Worm (Caenorhabditis elegans) whole organism, L4 larva: ENCODE results near the gene cyp-32A1.
A peak's percentile ranks its signal among the peaks of the same experiment; 100 is the strongest.

ENCODE experiments used
- F10B5.3 ChIP-seq: sonication (generic microtip); optimal IDR thresholded peaks from 2 replicates; lab custom pipeline; 2016; ENCODE audit warnings: mild to moderate bottlenecking, missing genetic modification characterization, missing compliant biosample characterization
- F49E8.2 ChIP-seq: sonication (generic microtip); optimal IDR thresholded peaks from 2 replicates; lab custom pipeline; 2016; ENCODE audit warnings: missing compliant biosample characterization, mild to moderate bottlenecking, missing genetic modification characterization, borderline replicate concordance
- T26A8.4 ChIP-seq: fragments of 200-800 bp; sonication (Bioruptor generic); IDR thresholded peaks from 2 replicates; pipeline ENCODE4 v1.3.6; 2022; ENCODE audit warnings: missing genetic modification characterization, missing compliant biosample characterization
- aha-1 ChIP-seq: fragments of 150-350 bp; peaks from one replicate; lab custom pipeline; 2014; ENCODE audit warnings: missing biosample characterization, missing genetic modification characterization
- arid-1 ChIP-seq: fragments of 200-800 bp; sonication (Bioruptor generic); conservative IDR thresholded peaks from 2 replicates; pipeline ENCODE4 v1.3.6; 2022; ENCODE audit warnings: missing genetic modification reagents, missing genetic modification characterization, missing compliant biosample characterization
- attf-4 ChIP-seq: sonication (generic microtip); optimal IDR thresholded peaks from 3 replicates; lab custom pipeline; 2017; ENCODE audit warnings: missing biosample characterization, missing genetic modification characterization
- ceh-20 ChIP-seq: fragments of 200-800 bp; sonication (Bioruptor generic); IDR thresholded peaks from 2 replicates; pipeline ENCODE4 v1.3.6; 2022; ENCODE audit warnings: missing genetic modification reagents, missing genetic modification characterization, missing compliant biosample characterization
- ceh-32 ChIP-seq: sonication (generic microtip); optimal IDR thresholded peaks from 2 replicates; lab custom pipeline; 2016; ENCODE audit warnings: mild to moderate bottlenecking, missing genetic modification characterization, missing compliant biosample characterization; ENCODE audit not compliant: poor library complexity
- ces-1 ChIP-seq: fragments of 150-350 bp; sonication (generic microtip); optimal IDR thresholded peaks from 4 replicates; lab custom pipeline; 2014; ENCODE audit warnings: missing biosample characterization, missing genetic modification reagents, missing genetic modification characterization
- daf-12 ChIP-seq: fragments of 150-350 bp; optimal IDR thresholded peaks from 2 replicates; lab custom pipeline; 2014; ENCODE audit warnings: missing biosample characterization, missing genetic modification reagents, missing genetic modification characterization
- daf-16 ChIP-seq, 3 experiments: sonication (generic microtip); optimal IDR thresholded peaks; 2 replicates each; lab custom pipeline; 2016 to 2017; ENCODE audit warnings: missing genetic modification characterization in 3 of 3, missing genetic modification reagents in 3 of 3, mild to moderate bottlenecking in 2 of 3, missing compliant biosample characterization in 2 of 3, missing biosample characterization in 1 of 3, moderate library complexity in 1 of 3
- dmd-6 ChIP-seq: fragments of 200-800 bp; sonication (Bioruptor generic); IDR thresholded peaks from 2 replicates; pipeline ENCODE4 v1.3.6; 2022; ENCODE audit warnings: missing genetic modification reagents, missing genetic modification characterization, missing compliant biosample characterization
- dpl-1 ChIP-seq: fragments of 150-350 bp; optimal IDR thresholded peaks from 2 replicates; lab custom pipeline; 2014; ENCODE audit warnings: missing biosample characterization, missing genetic modification reagents, missing genetic modification characterization
- dve-1 ChIP-seq: sonication (generic microtip); optimal IDR thresholded peaks from 2 replicates; lab custom pipeline; 2017; ENCODE audit warnings: antibody characterized with exemption, mild to moderate bottlenecking, missing genetic modification characterization, missing compliant biosample characterization; ENCODE audit not compliant: insufficient read depth
- hlh-11 ChIP-seq: fragments of 200-800 bp; sonication (Bioruptor generic); optimal IDR thresholded peaks from 2 replicates; lab custom pipeline; 2018; ENCODE audit warnings: mild to moderate bottlenecking, missing genetic modification characterization, missing compliant biosample characterization
- hlh-30 ChIP-seq: sonication (generic microtip); optimal IDR thresholded peaks from 2 replicates; lab custom pipeline; 2017; ENCODE audit warnings: antibody characterized with exemption, mild to moderate bottlenecking, missing genetic modification characterization, missing compliant biosample characterization; ENCODE audit not compliant: insufficient read depth
- hmg-1.1 ChIP-seq: fragments of 200-800 bp; sonication (Bioruptor generic); IDR thresholded peaks from 2 replicates; pipeline ENCODE4 v1.3.6; 2022; ENCODE audit warnings: missing genetic modification reagents, missing genetic modification characterization, missing compliant biosample characterization
- lin-1 ChIP-seq: fragments of 200-800 bp; sonication (Bioruptor generic); IDR thresholded peaks from 2 replicates; pipeline ENCODE4 v1.3.6; 2022; ENCODE audit warnings: missing genetic modification reagents, missing genetic modification characterization, missing compliant biosample characterization
- lin-38 ChIP-seq: fragments of 200-800 bp; sonication (Bioruptor generic); IDR thresholded peaks from 2 replicates; pipeline ENCODE4 v1.3.6; 2022; ENCODE audit warnings: missing genetic modification reagents, missing genetic modification characterization, missing compliant biosample characterization
- mdl-1 ChIP-seq, 2 experiments: fragments of 150-350 bp in 1 of 2; sonication (generic microtip) in 1 of 2; optimal IDR thresholded peaks; 2 replicates each; lab custom pipeline; 2014 to 2017; ENCODE audit warnings: missing biosample characterization in 2 of 2, missing genetic modification characterization in 2 of 2
- mxl-3 ChIP-seq: fragments of 200-800 bp; sonication (Bioruptor generic); optimal IDR thresholded peaks from 2 replicates; lab custom pipeline; 2018; ENCODE audit warnings: mild to moderate bottlenecking, missing genetic modification characterization, missing compliant biosample characterization
- nhr-10 ChIP-seq: fragments of 150-350 bp; optimal IDR thresholded peaks from 2 replicates; lab custom pipeline; 2014; ENCODE audit warnings: missing biosample characterization, missing genetic modification characterization
- nhr-102 ChIP-seq: sonication (generic microtip); optimal IDR thresholded peaks from 2 replicates; lab custom pipeline; 2016; ENCODE audit warnings: mild to moderate bottlenecking, missing genetic modification characterization, moderate library complexity, missing compliant biosample characterization
- nhr-28 ChIP-seq: fragments of 150-350 bp; optimal IDR thresholded peaks from 2 replicates; lab custom pipeline; 2014; ENCODE audit warnings: missing biosample characterization, missing genetic modification characterization
- nhr-48 ChIP-seq: sonication (generic microtip); optimal IDR thresholded peaks from 2 replicates; lab custom pipeline; 2016; ENCODE audit warnings: mild to moderate bottlenecking, missing genetic modification characterization, missing compliant biosample characterization
- pha-4 ChIP-seq, 2 experiments: fragments of 150-350 bp in 1 of 2; fragments of 200-800 bp in 1 of 2; sonication (Bioruptor generic) in 1 of 2; IDR thresholded peaks in 1 of 2; optimal IDR thresholded peaks in 1 of 2; 2 replicates each; pipeline versions ENCODE4 v1.3.6 to Lab custom; 2014 to 2022; ENCODE audit warnings: missing genetic modification characterization in 2 of 2, missing genetic modification reagents in 2 of 2, missing biosample characterization in 1 of 2, missing compliant biosample characterization in 1 of 2
- php-3 ChIP-seq: fragments of 200-800 bp; sonication (Bioruptor generic); IDR thresholded peaks from 2 replicates; pipeline ENCODE4 v1.3.6; 2022; ENCODE audit warnings: missing genetic modification reagents, missing genetic modification characterization, missing compliant biosample characterization
- pqm-1 ChIP-seq: sonication (generic microtip); optimal IDR thresholded peaks from 2 replicates; lab custom pipeline; 2017; ENCODE audit warnings: missing biosample characterization, missing genetic modification characterization
- snpc-4 ChIP-seq: fragments of 150-350 bp; optimal IDR thresholded peaks from 2 replicates; lab custom pipeline; 2014; ENCODE audit warnings: missing biosample characterization, missing genetic modification characterization
- tag-97 ChIP-seq: fragments of 200-800 bp; sonication (Bioruptor generic); IDR thresholded peaks from 2 replicates; pipeline ENCODE4 v1.3.6; 2022; ENCODE audit warnings: missing genetic modification characterization, missing compliant biosample characterization
- tra-1 ChIP-seq: fragments of 200-800 bp; sonication (Bioruptor generic); IDR thresholded peaks from 2 replicates; pipeline ENCODE4 v1.3.6; 2022; ENCODE audit warnings: missing genetic modification reagents, missing genetic modification characterization, missing compliant biosample characterization
- unc-62 ChIP-seq, 3 experiments: fragments of 150-350 bp in 1 of 3; sonication (generic microtip); optimal IDR thresholded peaks in 2 of 3; peaks in 1 of 3; 1 replicate in 1 of 3; 2 replicates in 2 of 3; lab custom pipeline; 2014 to 2017; ENCODE audit warnings: missing biosample characterization in 3 of 3, missing genetic modification characterization in 3 of 3, missing genetic modification reagents in 3 of 3, missing genotype in 1 of 3
- ztf-11 ChIP-seq: fragments of 150-350 bp; optimal IDR thresholded peaks from 2 replicates; lab custom pipeline; 2014; ENCODE audit warnings: missing biosample characterization, missing genetic modification characterization

The cyp-32A1 gene

ce11 chrV:7778999-7779398, 2.6 kb upstream of the cyp-32A1 start:
- TF ChIP-seq nhr-28 (tag; lab: Kevin White, UChicago) (peak; percentile 37), lin-38 (GFP tag; lab: Robert Waterston, UW) (peak; percentile 48; the same call in 1 of the 2 replicates), php-3 (GFP tag; lab: Robert Waterston, UW) (no peak), aha-1 (peak; percentile 57), nhr-102 (tag; lab: Kevin White, UChicago) (no peak), ceh-32 (tag; lab: Kevin White, UChicago) (no peak), F10B5.3 (tag; lab: Kevin White, UChicago) (no peak), pha-4 (GFP tag; IDR thresholded peaks at IDR 0.05; lab: Robert Waterston, UW) (0 out of 2 replicates have a peak, but pooled peaks have one; percentile 12), pha-4 (tag; optimal IDR thresholded peaks at IDR 0.05; lab: Kevin White, UChicago) (no peak), snpc-4 (no peak), ztf-11 (no peak), F49E8.2 (tag; lab: Kevin White, UChicago) (peak; percentile 39), dpl-1 (no peak), ces-1 (GFP tag; lab: Kevin White, UChicago) (no peak)
- TF ChIP-seq, all 104 proteins: peak for 5

DNA sequence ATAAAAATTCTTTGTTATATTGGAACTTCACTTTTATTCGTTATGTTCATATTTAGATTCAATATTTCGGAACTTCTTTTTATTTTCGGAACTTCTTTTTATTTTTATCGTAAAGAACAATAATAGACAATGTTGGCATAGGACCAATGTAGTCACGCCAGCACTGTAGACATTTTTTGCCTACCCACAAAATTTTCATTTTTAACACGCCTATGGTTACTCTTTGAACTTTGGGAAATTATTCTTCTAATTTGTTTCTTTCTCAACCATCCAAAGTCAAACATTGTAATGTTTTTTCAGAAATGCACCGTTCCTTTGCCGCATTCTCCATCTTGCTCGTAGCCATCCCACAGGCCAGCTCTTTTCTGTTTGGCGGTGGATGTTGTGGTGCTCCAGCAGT, 3.5 kb downstream of the cyp-32A1 start, which contains the start of gene C26F1.1:
C26F1.1 (plus strand) TSS at position 301 of the 400 bp plus-strand sequence.
- peak in 1 of 2 experiments; percentile 2 for TF ChIP-seq unc-62 (GFP tag; optimal IDR thresholded peaks at IDR 0.05 in 1 of 2; lab: Kevin White, UChicago)
- no peak for TF ChIP-seq unc-62 (tag; optimal IDR thresholded peaks at IDR 0.05; lab: Kevin White, UChicago)
- TF ChIP-seq T26A8.4 (GFP tag; lab: Robert Waterston, UW) = no peak

DNA sequence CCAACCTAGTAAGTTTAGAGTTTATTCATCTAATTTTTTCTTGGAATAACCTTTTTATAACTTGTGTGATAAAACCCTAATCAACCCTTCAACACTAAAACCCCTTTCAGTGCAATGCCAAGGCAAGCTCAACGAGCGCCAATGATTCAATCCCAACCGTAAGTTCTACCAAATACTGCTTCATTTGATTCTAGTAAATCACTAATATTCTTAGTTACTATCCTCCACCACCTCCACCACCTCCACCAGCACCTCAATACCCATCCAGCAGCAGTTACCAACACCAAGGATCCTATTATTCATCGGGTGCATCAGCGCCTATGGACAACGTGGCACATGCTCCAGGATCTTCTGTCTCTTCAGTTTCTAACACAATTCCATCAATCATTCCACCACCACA, 4.3 kb downstream of the cyp-32A1 start:
- TF ChIP-seq F49E8.2 (tag; lab: Kevin White, UChicago) (no peak), ceh-20 (0 out of 2 replicates have a peak, but pooled peaks have one; percentile 38), unc-62 (GFP tag; optimal IDR thresholded peaks at IDR 0.05 in 1 of 2; lab: Kevin White, UChicago) (peak in 1 of 2 experiments; percentile 93), unc-62 (tag; optimal IDR thresholded peaks at IDR 0.05; lab: Kevin White, UChicago) (no peak), arid-1 (GFP tag; lab: Robert Waterston, UW) (no peak), attf-4 (tag; lab: Kevin White, UChicago) (no peak), aha-1 (no peak), hlh-11 (tag; lab: Kevin White, UChicago) (no peak)

- peak; percentile 57 for TF ChIP-seq hlh-30 (tag; lab: Kevin White, UChicago)
- peak; percentile 30; the same call in 1 of the 2 replicates for TF ChIP-seq tra-1 (GFP tag; lab: Robert Waterston, UW)
- no peak for TF ChIP-seq nhr-10
- TF ChIP-seq daf-16 (GFP tag; optimal IDR thresholded peaks at IDR 0.05; lab: Kevin White, UChicago) = no peak
- TF ChIP-seq daf-16 (tag; optimal IDR thresholded peaks at IDR 0.05; lab: Kevin White, UChicago) = peak; percentile 67
- TF ChIP-seq pqm-1 (tag; lab: Kevin White, UChicago) = peak; percentile 83
- peak; percentile 52 for TF ChIP-seq nhr-48 (tag; lab: Kevin White, UChicago)
- peak; percentile 41; the same call in 1 of the 2 replicates for TF ChIP-seq pha-4 (GFP tag; IDR thresholded peaks at IDR 0.05; lab: Robert Waterston, UW)
- TF ChIP-seq pha-4 (tag; optimal IDR thresholded peaks at IDR 0.05; lab: Kevin White, UChicago) = no peak
- TF ChIP-seq mdl-1 (tag; optimal IDR thresholded peaks at IDR 0.05; lab: Kevin White, UChicago) = no peak
- TF ChIP-seq T26A8.4 (GFP tag; lab: Robert Waterston, UW) = peak; percentile 44; the same call in 1 of the 2 replicates
- no peak for TF ChIP-seq daf-12
- TF ChIP-seq dve-1 (tag; lab: Kevin White, UChicago) = peak; percentile 71
- TF ChIP-seq mxl-3 (GFP tag; lab: Kevin White, UChicago) = peak; percentile 13
- TF ChIP-seq dmd-6 = peak; percentile 50
- TF ChIP-seq hmg-1.1 = no peak
- peak; percentile 50 for TF ChIP-seq nhr-28 (tag; lab: Kevin White, UChicago)
- no peak for TF ChIP-seq tag-97 (GFP tag; lab: Robert Waterston, UW)
- peak; percentile 74 for TF ChIP-seq hlh-11 (tag; lab: Kevin White, UChicago)
- 0 out of 2 replicates have a peak, but pooled peaks have one; percentile 27 for TF ChIP-seq lin-1 (GFP tag; lab: Robert Waterston, UW)
These were observed 5.0 kb downstream of the cyp-32A1 start for ce11 chrV:7786639-7787038.
